Fruit fly (Drosophila melanogaster): ENCODE measurements around the gene Rab3-GAP.

- TF ChIP-seq CG11902 (GFP tag; optimal IDR thresholded peaks at IDR 0.05) = no peak
- TF ChIP-seq Sox14 (GFP tag; optimal IDR thresholded peaks at IDR 0.05) = no peak
- TF ChIP-seq CG4318 (GFP tag; optimal IDR thresholded peaks at IDR 0.05) = no peak
These were observed 38.9 kb downstream of the Rab3-GAP start for dm6 chr2L:12024104-12024503.

All from whole organism, prepupa.